Worm (Caenorhabditis elegans) whole organism, L2 larva: ENCODE results near the gene dos-1.

Experiments
- C34F6.9 ChIP-seq: fragments of 150-350 bp; optimal IDR thresholded peaks from 2 replicates; lab custom pipeline; 2014; ENCODE audit warnings: missing biosample characterization, missing genetic modification characterization
- F13H6.1 ChIP-seq: sonication (generic microtip); optimal IDR thresholded peaks from 2 replicates; lab custom pipeline; 2016; ENCODE audit warnings: missing genetic modification characterization, missing compliant biosample characterization
- R02D3.7 ChIP-seq: fragments of 150-350 bp; optimal IDR thresholded peaks from 2 replicates; lab custom pipeline; 2014; ENCODE audit warnings: missing biosample characterization, missing genetic modification characterization
- ZK546.5 ChIP-seq: sonication (generic microtip); optimal IDR thresholded peaks from 2 replicates; lab custom pipeline; 2017; ENCODE audit warnings: missing biosample characterization, missing genetic modification characterization
- alr-1 ChIP-seq: fragments of 150-350 bp; optimal IDR thresholded peaks from 2 replicates; lab custom pipeline; 2014; ENCODE audit warnings: missing biosample characterization, missing genetic modification characterization
- aly-2 ChIP-seq: fragments of 150-350 bp; optimal IDR thresholded peaks from 2 replicates; lab custom pipeline; 2014; ENCODE audit warnings: missing biosample characterization, missing genetic modification characterization
- ama-1 ChIP-seq: fragments of 150-350 bp; optimal IDR thresholded peaks from 2 replicates; lab custom pipeline; 2018; ENCODE audit warnings: inconsistent platforms
- blmp-1 ChIP-seq: sonication (generic microtip); optimal IDR thresholded peaks from 2 replicates; lab custom pipeline; 2017; ENCODE audit warnings: missing genetic modification characterization, mild to moderate bottlenecking, missing compliant biosample characterization, antibody characterized with exemption, moderate library complexity; ENCODE audit not compliant: insufficient read depth
- crh-2 ChIP-seq: sonication (generic microtip); optimal IDR thresholded peaks from 2 replicates; lab custom pipeline; 2017; ENCODE audit warnings: missing biosample characterization, missing genetic modification characterization
- dmd-4 ChIP-seq: sonication (generic microtip); optimal IDR thresholded peaks from 2 replicates; lab custom pipeline; 2017; ENCODE audit warnings: missing biosample characterization, missing genetic modification characterization
- egl-27 ChIP-seq: sonication (generic microtip); optimal IDR thresholded peaks from 3 replicates; lab custom pipeline; 2017; ENCODE audit warnings: missing biosample characterization, missing genetic modification reagents, missing genetic modification characterization
- elt-1 ChIP-seq: fragments of 150-350 bp; optimal IDR thresholded peaks from 2 replicates; lab custom pipeline; 2014; ENCODE audit warnings: missing biosample characterization, missing genetic modification characterization
- elt-3 ChIP-seq: sonication (generic microtip); optimal IDR thresholded peaks from 2 replicates; lab custom pipeline; 2017; ENCODE audit warnings: missing biosample characterization, missing genetic modification characterization
- gmeb-1 ChIP-seq: fragments of 150-350 bp; optimal IDR thresholded peaks from 2 replicates; lab custom pipeline; 2014; ENCODE audit warnings: missing biosample characterization, missing genetic modification characterization
- lin-13 ChIP-seq: fragments of 150-350 bp; optimal IDR thresholded peaks from 2 replicates; lab custom pipeline; 2014; ENCODE audit warnings: missing biosample characterization, missing genetic modification reagents, missing genetic modification characterization
- lin-39 ChIP-seq: fragments of 150-350 bp; optimal IDR thresholded peaks from 2 replicates; lab custom pipeline; 2014; ENCODE audit warnings: missing biosample characterization, missing genetic modification reagents, missing genetic modification characterization
- lsy-2 ChIP-seq, 2 experiments: fragments of 150-350 bp in 1 of 2; sonication (generic microtip) in 1 of 2; optimal IDR thresholded peaks; 2 replicates each; lab custom pipeline; 2014 to 2017; ENCODE audit warnings: missing biosample characterization in 2 of 2, missing genetic modification characterization in 2 of 2
- mab-5 ChIP-seq: fragments of 150-350 bp; optimal IDR thresholded peaks from 2 replicates; lab custom pipeline; 2014; ENCODE audit warnings: missing biosample characterization, missing genetic modification characterization
- mdl-1 ChIP-seq, 2 experiments: fragments of 150-350 bp in 1 of 2; sonication (generic microtip) in 1 of 2; optimal IDR thresholded peaks; 2 replicates each; lab custom pipeline; 2017; ENCODE audit warnings: missing biosample characterization in 2 of 2, missing genetic modification characterization in 2 of 2
- nhr-12 ChIP-seq: fragments of 150-350 bp; optimal IDR thresholded peaks from 2 replicates; lab custom pipeline; 2014; ENCODE audit warnings: missing biosample characterization, missing genetic modification characterization
- nhr-129 ChIP-seq: fragments of 150-350 bp; optimal IDR thresholded peaks from 2 replicates; lab custom pipeline; 2014; ENCODE audit warnings: missing biosample characterization, missing genetic modification characterization
- nhr-21 ChIP-seq: fragments of 150-350 bp; optimal IDR thresholded peaks from 2 replicates; lab custom pipeline; 2014; ENCODE audit warnings: missing biosample characterization, missing genetic modification characterization
- nhr-23 ChIP-seq: fragments of 150-350 bp; optimal IDR thresholded peaks from 2 replicates; lab custom pipeline; 2014; ENCODE audit warnings: missing biosample characterization, missing genetic modification reagents, missing genetic modification characterization
- nhr-237 ChIP-seq: fragments of 150-350 bp; optimal IDR thresholded peaks from 2 replicates; lab custom pipeline; 2014; ENCODE audit warnings: missing biosample characterization, missing genetic modification characterization
- nhr-25 ChIP-seq: fragments of 150-350 bp; sonication (generic microtip); optimal IDR thresholded peaks from 3 replicates; lab custom pipeline; 2014; ENCODE audit warnings: missing biosample characterization, missing genetic modification characterization
- peb-1 ChIP-seq: fragments of 150-350 bp; optimal IDR thresholded peaks from 2 replicates; lab custom pipeline; 2014; ENCODE audit warnings: missing biosample characterization, missing genetic modification characterization
- sem-4 ChIP-seq: fragments of 150-350 bp; optimal IDR thresholded peaks from 2 replicates; lab custom pipeline; 2014; ENCODE audit warnings: missing biosample characterization, missing genetic modification reagents, missing genetic modification characterization
- skn-1 ChIP-seq: sonication (generic microtip); optimal IDR thresholded peaks from 2 replicates; lab custom pipeline; 2017; ENCODE audit warnings: missing biosample characterization, missing genetic modification characterization
- sma-3 ChIP-seq: sonication (generic microtip); optimal IDR thresholded peaks from 2 replicates; lab custom pipeline; 2016; ENCODE audit warnings: missing genetic modification reagents, missing genetic modification characterization, missing compliant biosample characterization
- sma-9 ChIP-seq, 2 experiments: fragments of 150-350 bp in 1 of 2; sonication (generic microtip) in 1 of 2; optimal IDR thresholded peaks; 2 replicates each; lab custom pipeline; 2014 to 2016; ENCODE audit warnings: missing genetic modification characterization in 2 of 2, mild to moderate bottlenecking in 1 of 2, missing biosample characterization in 1 of 2, missing compliant biosample characterization in 1 of 2, missing genetic modification reagents in 1 of 2, moderate library complexity in 1 of 2
- snpc-4 ChIP-seq: fragments of 150-350 bp; optimal IDR thresholded peaks from 2 replicates; lab custom pipeline; 2014; ENCODE audit warnings: missing biosample characterization, missing genetic modification characterization
- unc-55 ChIP-seq: fragments of 150-350 bp; sonication (generic microtip); optimal IDR thresholded peaks from 3 replicates; lab custom pipeline; 2014; ENCODE audit warnings: missing biosample characterization, missing genetic modification reagents, missing genetic modification characterization
- unc-62 ChIP-seq: fragments of 150-350 bp; optimal IDR thresholded peaks from 2 replicates; lab custom pipeline; 2014; ENCODE audit warnings: missing biosample characterization, missing genetic modification reagents, missing genetic modification characterization
- zag-1 ChIP-seq: fragments of 150-350 bp; optimal IDR thresholded peaks from 2 replicates; lab custom pipeline; 2014; ENCODE audit warnings: missing biosample characterization, missing genetic modification characterization
- ztf-1 ChIP-seq: fragments of 200-800 bp; sonication (Bioruptor generic); conservative IDR thresholded peaks from 2 replicates; pipeline ENCODE4 v1.3.6; 2022; ENCODE audit warnings: missing genetic modification characterization, missing compliant biosample characterization
- ztf-11 ChIP-seq: sonication (generic microtip); optimal IDR thresholded peaks from 2 replicates; lab custom pipeline; 2017; ENCODE audit warnings: missing biosample characterization, missing genetic modification characterization
- ztf-4 ChIP-seq: fragments of 150-350 bp; optimal IDR thresholded peaks from 2 replicates; lab custom pipeline; 2014; ENCODE audit warnings: missing biosample characterization, missing genetic modification characterization

The dos-1 gene

ce11 chrIII:9145765-9146164, 42.0 kb downstream of the dos-1 start, which contains the start of gene ZK512.8:
TSS of gene ZK512.8 (plus strand) at chrIII:9146065.
- no peak for TF ChIP-seq lin-39
- no peak for TF ChIP-seq mdl-1 (tag; optimal IDR thresholded peaks at IDR 0.05; lab: Kevin White, UChicago)
- TF ChIP-seq crh-2 (tag; lab: Kevin White, UChicago), result no peak
- TF ChIP-seq elt-1 (tag; lab: Kevin White, UChicago), result no peak
- no peak for TF ChIP-seq mab-5 (tag; lab: Kevin White, UChicago)
- TF ChIP-seq skn-1 (tag; lab: Kevin White, UChicago), result no peak
- no peak for TF ChIP-seq lsy-2 (tag; optimal IDR thresholded peaks at IDR 0.05; lab: Kevin White, UChicago)
- TF ChIP-seq nhr-25, result no peak
- no peak for TF ChIP-seq elt-3 (tag; lab: Kevin White, UChicago)
- TF ChIP-seq peb-1, result no peak
- TF ChIP-seq nhr-12 (tag; lab: Kevin White, UChicago), result no peak
- no peak for TF ChIP-seq ZK546.5 (tag; lab: Kevin White, UChicago)
- no peak for TF ChIP-seq sma-3 (GFP tag; lab: Kevin White, UChicago)
- TF ChIP-seq ama-1, result no peak
- TF ChIP-seq sma-9 (GFP tag; optimal IDR thresholded peaks at IDR 0.05; lab: Kevin White, UChicago), result no peak
- TF ChIP-seq sma-9 (tag; optimal IDR thresholded peaks at IDR 0.05; lab: Kevin White, UChicago), result no peak
- no peak for TF ChIP-seq R02D3.7

DNA sequence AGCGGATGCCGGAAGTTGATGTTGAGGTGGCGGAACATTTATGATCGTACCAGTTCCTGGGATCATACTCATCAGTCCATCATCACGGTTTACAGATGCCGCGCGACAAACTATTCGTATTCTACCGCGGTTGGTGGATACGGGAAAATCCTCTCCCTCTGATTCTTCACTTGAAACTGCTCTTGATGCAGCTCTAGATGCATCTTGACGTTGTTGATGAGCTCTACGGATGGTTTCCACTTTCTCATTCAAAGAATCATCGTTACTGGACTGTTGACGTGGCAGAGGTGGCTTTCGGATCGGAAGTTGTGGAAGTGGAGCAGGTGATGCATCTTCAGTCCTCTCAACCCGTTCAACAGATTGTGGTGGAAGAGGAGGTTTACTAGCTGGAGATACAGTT, 45.4 kb downstream of the dos-1 start:
- TF ChIP-seq elt-1 (tag; lab: Kevin White, UChicago) (no peak), alr-1 (no peak), aly-2 (tag; lab: Kevin White, UChicago) (no peak), nhr-25 (no peak), R02D3.7 (no peak), mdl-1 (tag; optimal IDR thresholded peaks at IDR 0.05; lab: Kevin White, UChicago) (no peak), zag-1 (no peak), F13H6.1 (tag; lab: Kevin White, UChicago) (no peak), egl-27 (no peak), nhr-21 (tag; lab: Kevin White, UChicago) (no peak), ztf-11 (no peak), unc-55 (GFP tag; lab: Kevin White, UChicago) (no peak), lsy-2 (tag; optimal IDR thresholded peaks at IDR 0.05; lab: Kevin White, UChicago) (no peak), nhr-237 (tag; lab: Kevin White, UChicago) (no peak), ama-1 (no peak), nhr-23 (tag; lab: Kevin White, UChicago) (no peak), ztf-4 (no peak)

ce11 chrIII:9151782-9152181, 48.0 kb downstream of the dos-1 start:
- TF ChIP-seq crh-2 (tag; lab: Kevin White, UChicago), result no peak
- peak; percentile 18 for TF ChIP-seq F13H6.1 (tag; lab: Kevin White, UChicago)
- peak in 1 of 2 experiments; percentile 27 for TF ChIP-seq lsy-2 (tag; optimal IDR thresholded peaks at IDR 0.05; lab: Kevin White, UChicago)
- TF ChIP-seq ztf-1, result no peak
- TF ChIP-seq C34F6.9 (tag; lab: Kevin White, UChicago), result peak; percentile 54
- peak; percentile 50 for TF ChIP-seq nhr-129 (tag; lab: Kevin White, UChicago)
- TF ChIP-seq blmp-1, result no peak
- TF ChIP-seq, all 48 proteins: peak for 4

DNA sequence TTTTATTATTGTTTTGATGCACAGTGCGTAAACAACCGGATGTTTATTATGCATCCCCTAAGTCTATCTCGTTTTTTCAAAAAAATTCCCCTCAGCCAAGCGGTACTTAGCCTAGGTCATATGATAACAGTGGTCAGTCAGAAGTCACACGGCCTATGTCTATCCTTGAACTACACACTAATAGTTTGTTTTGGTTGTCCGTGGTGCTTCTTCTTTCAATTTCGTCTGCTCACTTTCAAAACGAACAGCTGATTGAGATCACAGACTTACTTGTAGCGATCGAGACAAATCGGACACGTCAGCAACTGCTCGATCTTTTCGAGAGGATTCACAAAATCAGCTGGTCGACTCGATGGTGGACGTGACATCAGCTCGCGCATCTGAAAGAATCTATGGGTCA, 49.2 kb downstream of the dos-1 start:
- TF ChIP-seq sem-4 (tag; lab: Kevin White, UChicago) (no peak), lsy-2 (tag; optimal IDR thresholded peaks at IDR 0.05; lab: Kevin White, UChicago) (peak in 1 of 2 experiments; percentile 20), skn-1 (tag; lab: Kevin White, UChicago) (no peak), nhr-129 (tag; lab: Kevin White, UChicago) (peak; percentile 69), snpc-4 (no peak), mdl-1 (tag; optimal IDR thresholded peaks at IDR 0.05; lab: Kevin White, UChicago) (no peak), lin-13 (GFP tag; lab: Kevin White, UChicago) (no peak)

ce11 chrIII:9153809-9154208, 50.1 kb downstream of the dos-1 start, which contains the start of gene nhl-1:
TSS of gene nhl-1 (minus strand) at chrIII:9153909.
- no peak for TF ChIP-seq mdl-1 (tag; optimal IDR thresholded peaks at IDR 0.05; lab: Kevin White, UChicago)
- TF ChIP-seq gmeb-1, result no peak
- no peak for TF ChIP-seq dmd-4 (tag; lab: Kevin White, UChicago)
- TF ChIP-seq unc-55 (GFP tag; lab: Kevin White, UChicago), result no peak
- no peak for TF ChIP-seq C34F6.9 (tag; lab: Kevin White, UChicago)
- no peak for TF ChIP-seq elt-1 (tag; lab: Kevin White, UChicago)
- TF ChIP-seq unc-62 (GFP tag; lab: Kevin White, UChicago), result no peak
- TF ChIP-seq blmp-1, result no peak
- TF ChIP-seq nhr-23 (tag; lab: Kevin White, UChicago), result no peak
- TF ChIP-seq elt-3 (tag; lab: Kevin White, UChicago), result no peak
- no peak for TF ChIP-seq egl-27
- TF ChIP-seq, all 48 proteins: peak for 0
